Worm (Caenorhabditis elegans): Measurements from ENCODE around the gene E04D5.4.

ce11 chrII:10464230-10464920, 24.3 kb downstream of the E04D5.4 start, which contains the start of the genes ZK673.6 and sdz-37:
- no peak for TF ChIP-seq lin-13 (tag; optimal IDR thresholded peaks at IDR 0.05)
- no peak for TF ChIP-seq unc-120 (tag; optimal IDR thresholded peaks at IDR 0.05; ENCODE audit: poor library complexity, severe bottlenecking)
- TF ChIP-seq unc-62 (GFP tag; optimal IDR thresholded peaks at IDR 0.05), result no peak
- TF ChIP-seq lsy-2 (tag; optimal IDR thresholded peaks at IDR 0.05), result no peak
- TF ChIP-seq elt-3 (tag; optimal IDR thresholded peaks at IDR 0.05), result no peak
- TF ChIP-seq sptf-1 (tag; optimal IDR thresholded peaks at IDR 0.05), result no peak
- no peak for TF ChIP-seq nhr-28 (tag; optimal IDR thresholded peaks at IDR 0.05)
- TF ChIP-seq nhr-76 (tag; optimal IDR thresholded peaks at IDR 0.05), result no peak
- no peak for TF ChIP-seq mep-1 (tag; optimal IDR thresholded peaks at IDR 0.05)
- no peak for TF ChIP-seq snpc-4 (tag; optimal IDR thresholded peaks at IDR 0.05)
- no peak for TF ChIP-seq ces-1 (GFP tag; optimal IDR thresholded peaks at IDR 0.05)
- TF ChIP-seq ztf-11 (tag; optimal IDR thresholded peaks at IDR 0.05), result no peak
- TF ChIP-seq cnd-1 (tag; optimal IDR thresholded peaks at IDR 0.05), result no peak
- TF ChIP-seq unc-39 (tag; optimal IDR thresholded peaks at IDR 0.05), result no peak
